Worm (Caenorhabditis elegans): ENCODE results near the gene T18D3.5.

DNA sequence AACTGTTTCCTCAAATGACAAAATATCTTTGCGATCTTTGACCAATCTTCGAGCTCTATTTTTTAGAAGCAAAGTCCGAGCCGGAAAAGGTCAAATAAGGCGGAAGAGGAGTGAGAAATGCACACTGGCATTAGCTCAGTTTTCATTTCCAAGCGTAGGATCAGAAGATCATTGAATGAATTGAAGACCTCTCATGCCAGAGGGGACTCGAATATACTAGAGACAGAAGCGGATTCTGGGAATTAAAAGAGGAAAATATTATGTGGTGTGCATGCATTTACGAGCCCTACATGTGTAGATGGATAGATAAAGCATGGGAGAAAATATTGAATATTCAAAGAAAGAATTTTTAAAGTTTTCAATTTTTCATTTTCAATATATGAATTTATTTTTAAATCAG, 49.8 kb downstream of the T18D3.5 start:
- TF ChIP-seq him-1 (tag; optimal IDR thresholded peaks at IDR 0.05), result no peak
- TF ChIP-seq dao-5 (tag; optimal IDR thresholded peaks at IDR 0.05), result no peak
- no peak for TF ChIP-seq W03F9.2 (tag; optimal IDR thresholded peaks at IDR 0.05)
